Worm (Caenorhabditis elegans): Measurements from ENCODE around the gene ZC239.5.
"Not testable (repeated sequence)": the region's sequence is repeated elsewhere in the genome, so short reads cannot be mapped to it uniquely, and the experiment has no call there.

The ZC239.5 gene

DNA sequence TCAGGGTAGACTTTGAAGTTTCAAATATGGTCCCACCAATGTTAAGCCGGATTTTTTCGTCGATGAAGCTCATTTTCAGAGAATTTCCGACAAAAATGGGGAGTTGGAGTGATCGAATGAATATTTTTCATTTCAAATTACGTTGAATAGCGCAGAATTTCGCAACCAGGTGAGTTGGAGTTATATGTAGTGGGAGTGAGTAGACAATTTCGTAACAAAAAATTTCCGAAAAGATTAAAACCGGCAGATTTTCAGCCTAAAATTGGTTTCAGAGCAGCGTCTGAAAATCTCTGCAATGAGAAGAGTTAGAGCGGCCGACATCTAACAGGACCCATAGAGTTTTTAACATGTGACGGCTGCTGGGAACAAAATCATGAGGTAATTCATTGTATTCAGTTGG is 1.8 kb upstream of the ZC239.5 start, which contains the start of gene sdz-35:
TSS of gene sdz-35 (minus strand) at position 101 of the 400 bp plus-strand sequence.
- TF ChIP-seq aly-1 (tag; optimal IDR thresholded peaks at IDR 0.05), result no peak
- TF ChIP-seq B0310.2 (tag; optimal IDR thresholded peaks at IDR 0.05), result no peak
- TF ChIP-seq ets-7 (tag; optimal IDR thresholded peaks at IDR 0.05), result no peak
- no peak for TF ChIP-seq hmg-4 (GFP tag; optimal IDR thresholded peaks at IDR 0.05)
- TF ChIP-seq tbx-11 (GFP tag; IDR thresholded peaks at IDR 0.05), result no peak
- TF ChIP-seq flt-1 (GFP tag; IDR thresholded peaks at IDR 0.05), result no peak
- TF ChIP-seq scrt-1 (GFP tag; IDR thresholded peaks at IDR 0.05), result no peak
- no peak for TF ChIP-seq F13C5.2 (tag; optimal IDR thresholded peaks at IDR 0.05)
- TF ChIP-seq hnd-1 (tag; optimal IDR thresholded peaks at IDR 0.05), result no peak
- TF ChIP-seq ama-1 (optimal IDR thresholded peaks at IDR 0.05), result no peak
- no peak for TF ChIP-seq tra-4 (tag; optimal IDR thresholded peaks at IDR 0.05)
- no peak for TF ChIP-seq hmbx-1 (tag; optimal IDR thresholded peaks at IDR 0.05)
- no peak for TF ChIP-seq ceh-36 (tag; optimal IDR thresholded peaks at IDR 0.05)
- no peak for TF ChIP-seq sea-1 (GFP tag; conservative IDR thresholded peaks at IDR 0.05)
- no peak for TF ChIP-seq tbx-37 (GFP tag; conservative IDR thresholded peaks at IDR 0.05)
- TF ChIP-seq ceh-13 (GFP tag; optimal IDR thresholded peaks at IDR 0.05), result no peak
- TF ChIP-seq pes-1 (GFP tag; IDR thresholded peaks at IDR 0.05), result no peak

DNA sequence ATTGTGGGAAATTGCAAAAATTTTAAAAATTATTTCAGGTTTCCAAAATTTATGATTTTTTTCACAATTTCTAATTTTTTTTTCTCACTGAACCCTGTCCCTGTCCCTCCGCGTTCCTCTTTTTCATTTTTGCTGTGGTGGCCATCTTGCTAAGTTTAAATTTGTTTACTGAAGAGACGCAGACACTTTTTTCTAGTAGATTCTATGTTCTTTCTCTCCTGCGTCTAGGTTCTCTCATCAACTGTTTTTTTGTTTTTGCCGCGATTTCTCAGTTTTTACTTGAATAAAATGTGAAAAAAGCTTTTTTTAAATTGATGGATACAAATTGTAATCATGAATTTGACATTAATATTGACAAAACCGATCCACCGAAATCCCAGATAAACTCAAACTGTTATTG is 1.2 kb upstream of the ZC239.5 start, which contains the start of gene ZC239.6:
TSS of gene ZC239.6 (plus strand) at position 381 of the 400 bp plus-strand sequence.
- TF ChIP-seq scrt-1 (GFP tag; IDR thresholded peaks at IDR 0.05) (no peak), hmg-4 (GFP tag; optimal IDR thresholded peaks at IDR 0.05) (no peak)

DNA sequence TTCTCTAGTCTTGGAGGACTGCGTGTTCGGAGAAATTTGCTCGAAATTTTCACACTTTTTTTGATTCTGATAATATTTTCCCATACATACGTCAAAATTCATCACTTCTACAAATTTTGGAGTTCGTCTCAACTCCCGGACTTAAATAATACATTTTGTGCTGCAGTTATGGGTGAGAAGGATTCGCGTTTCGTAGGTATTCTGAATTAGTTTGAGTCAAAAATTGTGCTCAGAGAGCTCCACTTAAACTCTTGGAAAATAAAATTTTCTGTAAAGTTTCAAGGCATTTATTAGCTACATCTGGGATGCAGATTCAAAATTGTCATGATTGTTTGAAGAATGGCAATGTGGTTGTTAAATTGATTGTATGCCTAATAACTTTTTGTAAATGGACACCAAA is 3.4 kb downstream of the ZC239.5 start, which contains the start of gene ZC239.4:
TSS of gene ZC239.4 (plus strand) at position 301 of the 400 bp plus-strand sequence.
- TF ChIP-seq scrt-1 (GFP tag; IDR thresholded peaks at IDR 0.05) (no peak), ceh-13 (GFP tag; optimal IDR thresholded peaks at IDR 0.05) (no peak), aly-1 (tag; optimal IDR thresholded peaks at IDR 0.05) (no peak), hnd-1 (tag; optimal IDR thresholded peaks at IDR 0.05) (no peak), flt-1 (GFP tag; IDR thresholded peaks at IDR 0.05) (no peak), tra-4 (tag; optimal IDR thresholded peaks at IDR 0.05) (no peak), ama-1 (optimal IDR thresholded peaks at IDR 0.05) (no peak), F13C5.2 (tag; optimal IDR thresholded peaks at IDR 0.05) (no peak), pes-1 (GFP tag; IDR thresholded peaks at IDR 0.05) (no peak), tbx-37 (GFP tag; conservative IDR thresholded peaks at IDR 0.05) (no peak), tbx-11 (GFP tag; IDR thresholded peaks at IDR 0.05) (no peak), hmbx-1 (tag; optimal IDR thresholded peaks at IDR 0.05) (no peak), sea-1 (GFP tag; conservative IDR thresholded peaks at IDR 0.05) (no peak)

DNA sequence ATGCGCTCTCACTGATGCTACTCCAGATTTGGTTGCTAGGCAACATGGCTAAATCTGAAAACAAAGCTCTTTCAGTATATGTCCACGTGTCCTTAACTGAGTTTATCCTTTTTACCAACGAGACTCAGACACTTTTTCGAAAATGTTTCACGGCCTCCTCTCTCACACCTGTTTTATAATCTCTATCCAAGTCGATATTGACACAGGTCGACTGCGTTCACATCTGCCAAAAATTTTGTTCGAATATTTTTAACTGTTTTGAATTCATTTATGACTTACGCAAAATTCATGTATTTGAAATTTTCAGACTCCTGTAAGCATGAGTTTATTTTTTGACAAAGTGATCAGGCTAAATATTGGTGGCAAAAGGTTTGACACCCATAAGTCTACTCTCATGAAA is 5.3 kb downstream of the ZC239.5 start, which contains the start of gene ZC239.3:
TSS of gene ZC239.3 (plus strand) at position 301 of the 400 bp plus-strand sequence.
- not testable (repeated sequence) for TF ChIP-seq aly-1 (tag; optimal IDR thresholded peaks at IDR 0.05); F13C5.2 (tag; optimal IDR thresholded peaks at IDR 0.05); sea-1 (GFP tag; conservative IDR thresholded peaks at IDR 0.05)

DNA sequence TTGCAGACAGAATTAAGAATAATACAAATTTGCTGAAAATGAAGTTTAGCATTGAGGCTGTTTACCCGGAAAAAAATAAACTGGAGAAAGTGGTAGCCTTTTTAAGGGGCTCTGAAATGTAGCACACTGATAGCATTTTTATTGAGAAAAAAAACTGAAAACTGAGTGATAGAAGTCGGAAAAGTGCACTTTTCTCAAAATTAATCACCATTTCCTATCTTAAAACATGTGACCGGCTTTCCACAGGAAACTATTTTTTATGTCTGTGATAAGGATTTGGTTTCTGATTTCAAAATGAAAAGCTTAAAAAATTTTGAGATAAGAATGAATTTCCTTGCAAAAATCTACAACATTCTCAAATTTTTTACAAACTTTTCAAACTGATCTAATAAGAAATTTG is 10.3 kb downstream of the ZC239.5 start, which contains the start of gene ZC239.22:
TSS of gene ZC239.22 (minus strand) at position 101 of the 400 bp plus-strand sequence.
- no peak for TF ChIP-seq B0310.2 (tag; optimal IDR thresholded peaks at IDR 0.05)
- no peak for TF ChIP-seq ama-1 (optimal IDR thresholded peaks at IDR 0.05)
- no peak for TF ChIP-seq hmg-4 (GFP tag; optimal IDR thresholded peaks at IDR 0.05)
- TF ChIP-seq scrt-1 (GFP tag; IDR thresholded peaks at IDR 0.05), result no peak
- no peak for TF ChIP-seq flt-1 (GFP tag; IDR thresholded peaks at IDR 0.05)
- no peak for TF ChIP-seq ceh-13 (GFP tag; optimal IDR thresholded peaks at IDR 0.05)
- TF ChIP-seq ceh-36 (tag; optimal IDR thresholded peaks at IDR 0.05), result no peak
- no peak for TF ChIP-seq tra-4 (tag; optimal IDR thresholded peaks at IDR 0.05)
- no peak for TF ChIP-seq aly-1 (tag; optimal IDR thresholded peaks at IDR 0.05)
- TF ChIP-seq pes-1 (GFP tag; IDR thresholded peaks at IDR 0.05), result no peak
- TF ChIP-seq sea-1 (GFP tag; conservative IDR thresholded peaks at IDR 0.05), result no peak

DNA sequence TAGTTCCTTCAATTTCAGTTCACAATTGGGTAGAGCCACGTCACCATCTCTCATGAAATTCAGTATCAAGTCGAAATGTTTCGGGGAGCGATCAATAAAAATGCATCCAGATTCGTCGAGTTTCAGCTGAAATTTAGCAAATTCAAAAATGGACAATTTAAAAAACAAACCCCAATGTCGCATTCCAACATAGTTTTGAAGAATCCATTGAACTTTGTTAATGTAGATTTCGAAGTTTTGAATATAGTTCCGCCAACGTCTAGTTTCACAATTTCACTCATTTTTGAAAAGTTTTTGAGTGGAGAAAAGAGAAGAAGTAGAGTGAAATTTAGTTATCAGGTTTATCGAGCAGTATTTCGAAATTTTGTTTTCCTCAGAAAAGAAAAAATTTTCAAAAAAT is 11.3 kb downstream of the ZC239.5 start, which contains the start of gene ZC239.14:
TSS of gene ZC239.14 (minus strand) at position 305 of the 400 bp plus-strand sequence.
- no peak for TF ChIP-seq F13C5.2 (tag; optimal IDR thresholded peaks at IDR 0.05)
- TF ChIP-seq hnd-1 (tag; optimal IDR thresholded peaks at IDR 0.05), result no peak
- no peak for TF ChIP-seq tbx-11 (GFP tag; IDR thresholded peaks at IDR 0.05)
- TF ChIP-seq sea-1 (GFP tag; conservative IDR thresholded peaks at IDR 0.05), result no peak
- TF ChIP-seq flt-1 (GFP tag; IDR thresholded peaks at IDR 0.05), result no peak
- TF ChIP-seq tra-4 (tag; optimal IDR thresholded peaks at IDR 0.05), result no peak

DNA sequence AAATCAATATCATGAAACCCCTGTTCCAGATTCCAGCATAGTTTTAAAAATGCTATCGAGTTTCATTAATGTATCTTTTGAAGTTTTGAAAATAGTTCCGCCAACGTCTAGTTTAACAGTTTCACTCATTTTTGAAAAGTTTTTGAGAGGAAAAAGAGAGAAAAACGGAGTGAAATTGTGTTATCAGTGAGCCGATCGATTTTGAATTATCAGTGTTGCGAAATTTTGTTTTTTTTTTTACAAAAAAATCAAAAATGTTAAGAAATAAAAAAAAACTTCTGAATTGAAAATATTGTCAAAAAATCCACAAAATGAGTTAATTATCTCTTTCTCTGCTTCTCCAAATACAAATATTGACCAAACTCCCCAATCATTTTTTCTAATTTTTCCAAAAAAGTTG is 12.2 kb downstream of the ZC239.5 start, which contains the start of gene ZC239.13:
TSS of gene ZC239.13 (minus strand) at position 154 of the 400 bp plus-strand sequence.
- TF ChIP-seq B0310.2 (tag; optimal IDR thresholded peaks at IDR 0.05), result no peak

DNA sequence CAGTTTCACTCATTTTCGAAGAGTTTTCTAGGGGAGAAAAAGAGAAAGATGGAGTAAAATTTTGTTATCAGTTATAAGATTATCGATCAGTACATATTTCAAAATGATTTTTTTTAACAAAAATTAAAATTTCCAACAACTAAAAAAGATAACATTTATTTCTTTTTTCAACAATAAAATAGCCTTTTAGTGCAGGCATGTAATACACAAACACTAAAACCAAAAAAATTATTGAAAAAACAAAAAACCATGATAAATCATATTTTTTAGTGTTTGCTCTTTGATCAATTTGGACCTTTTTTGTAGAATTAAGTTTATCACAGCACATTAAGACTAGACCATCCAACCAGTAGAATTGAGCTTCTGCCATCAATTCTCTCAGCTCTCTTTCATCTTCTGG is 14.2 kb downstream of the ZC239.5 start, which contains the start of gene ZC239.15:
TSS of gene ZC239.15 (minus strand) at position 101 of the 400 bp plus-strand sequence.
- TF ChIP-seq hmbx-1 (tag; optimal IDR thresholded peaks at IDR 0.05) (no peak), aly-1 (tag; optimal IDR thresholded peaks at IDR 0.05) (no peak), scrt-1 (GFP tag; IDR thresholded peaks at IDR 0.05) (no peak), B0310.2 (tag; optimal IDR thresholded peaks at IDR 0.05) (no peak), F13C5.2 (tag; optimal IDR thresholded peaks at IDR 0.05) (no peak), pes-1 (GFP tag; IDR thresholded peaks at IDR 0.05) (no peak), tbx-37 (GFP tag; conservative IDR thresholded peaks at IDR 0.05) (no peak), tbx-11 (GFP tag; IDR thresholded peaks at IDR 0.05) (no peak), flt-1 (GFP tag; IDR thresholded peaks at IDR 0.05) (no peak), ceh-13 (GFP tag; optimal IDR thresholded peaks at IDR 0.05) (no peak), ets-7 (tag; optimal IDR thresholded peaks at IDR 0.05) (no peak), hmg-4 (GFP tag; optimal IDR thresholded peaks at IDR 0.05) (no peak), hnd-1 (tag; optimal IDR thresholded peaks at IDR 0.05) (no peak), ama-1 (optimal IDR thresholded peaks at IDR 0.05) (no peak)

All from whole organism, early embryonic.